Worm (Caenorhabditis elegans) whole organism, young adult: ENCODE data around the gene F54H12.2.
"Not testable (repeated sequence)": the region's sequence is repeated elsewhere in the genome, so short reads cannot be mapped to it uniquely, and the experiment has no call there.

Source experiments
- C06A6.2 ChIP-seq: fragments of 200-800 bp; sonication (Bioruptor generic); conservative IDR thresholded peaks from 2 replicates; pipeline ENCODE4 v1.3.6; 2022; ENCODE audit warnings: missing genetic modification characterization, missing compliant biosample characterization
- F22D6.2 ChIP-seq: sonication (generic microtip); optimal IDR thresholded peaks from 2 replicates; lab custom pipeline; 2016; ENCODE audit warnings: mild to moderate bottlenecking, missing genetic modification characterization, missing compliant biosample characterization
- F23B12.7 ChIP-seq: sonication (generic microtip); optimal IDR thresholded peaks from 2 replicates; lab custom pipeline; 2017; ENCODE audit warnings: missing genetic modification characterization, mild to moderate bottlenecking, missing compliant biosample characterization, antibody characterized with exemption, moderate library complexity; ENCODE audit not compliant: insufficient read depth
- F37B4.10 ChIP-seq: fragments of 200-800 bp; sonication (Bioruptor generic); IDR thresholded peaks from 2 replicates; pipeline ENCODE4 v1.3.6; 2022; ENCODE audit warnings: missing genetic modification characterization, missing compliant biosample characterization
- F57C9.4 ChIP-seq: sonication (generic microtip); optimal IDR thresholded peaks from 2 replicates; lab custom pipeline; 2017; ENCODE audit warnings: mild to moderate bottlenecking, missing genetic modification characterization, missing compliant biosample characterization
- K12H6.12 ChIP-seq: fragments of 200-800 bp; sonication (Bioruptor generic); optimal IDR thresholded peaks from 2 replicates; lab custom pipeline; 2018; ENCODE audit warnings: mild to moderate bottlenecking, missing genetic modification characterization, missing compliant biosample characterization
- T26A5.8 ChIP-seq: sonication (generic microtip); optimal IDR thresholded peaks from 2 replicates; lab custom pipeline; 2016; ENCODE audit warnings: missing genetic modification characterization, missing compliant biosample characterization
- Y53F4B.3 ChIP-seq: fragments of 200-800 bp; sonication (Bioruptor generic); IDR thresholded peaks from 2 replicates; pipeline ENCODE4 v1.3.6; 2022; ENCODE audit warnings: missing genetic modification reagents, missing genetic modification characterization, missing compliant biosample characterization
- Y56A3A.18 ChIP-seq: fragments of 200-800 bp; sonication (Bioruptor generic); IDR thresholded peaks from 2 replicates; pipeline ENCODE4 v1.3.6; 2022; ENCODE audit warnings: missing genetic modification reagents, missing genetic modification characterization, missing compliant biosample characterization
- Y79H2A.3 ChIP-seq: fragments of 200-800 bp; sonication (Bioruptor generic); conservative IDR thresholded peaks from 2 replicates; pipeline ENCODE4 v1.3.6; 2022; ENCODE audit warnings: missing genetic modification reagents, missing genetic modification characterization, missing compliant biosample characterization
- akir-1 ChIP-seq: fragments of 200-800 bp; sonication (Bioruptor generic); optimal IDR thresholded peaks from 2 replicates; lab custom pipeline; 2018; ENCODE audit warnings: mild to moderate bottlenecking, missing genetic modification characterization, moderate library complexity, missing compliant biosample characterization
- ama-1 ChIP-seq, 3 experiments: fragments of 150-350 bp in 1 of 3; sonication (generic microtip) in 2 of 3; optimal IDR thresholded peaks; 2 replicates each; lab custom pipeline; 2014 to 2018; ENCODE audit warnings: missing biosample characterization in 2 of 3, missing genetic modification characterization in 2 of 3, missing genetic modification reagents in 2 of 3
- aptf-3 ChIP-seq: fragments of 200-800 bp; sonication (Bioruptor generic); IDR thresholded peaks from 2 replicates; pipeline ENCODE4 v1.3.6; 2022; ENCODE audit warnings: missing genetic modification characterization, missing compliant biosample characterization
- atf-7 ChIP-seq: sonication (generic microtip); optimal IDR thresholded peaks from 2 replicates; lab custom pipeline; 2017; ENCODE audit warnings: mild to moderate bottlenecking, missing genetic modification characterization, missing compliant biosample characterization
- bed-1 ChIP-seq: fragments of 200-800 bp; sonication (Bioruptor generic); IDR thresholded peaks from 2 replicates; pipeline ENCODE4 v1.3.6; 2022; ENCODE audit warnings: missing genetic modification reagents, missing genetic modification characterization, missing compliant biosample characterization
- cebp-2 ChIP-seq: fragments of 200-800 bp; sonication (Bioruptor generic); IDR thresholded peaks from 2 replicates; pipeline ENCODE4 v1.3.6; 2022; ENCODE audit warnings: missing genetic modification characterization, missing compliant biosample characterization
- ceh-79 ChIP-seq: sonication (generic microtip); optimal IDR thresholded peaks from 2 replicates; lab custom pipeline; 2017; ENCODE audit warnings: mild to moderate bottlenecking, missing genetic modification characterization, missing compliant biosample characterization
- ceh-91 ChIP-seq: fragments of 200-800 bp; sonication (Bioruptor generic); IDR thresholded peaks from 2 replicates; pipeline ENCODE4 v1.3.6; 2022; ENCODE audit warnings: missing genetic modification reagents, missing genetic modification characterization, missing compliant biosample characterization
- die-1 ChIP-seq: sonication (generic microtip); optimal IDR thresholded peaks from 2 replicates; lab custom pipeline; 2016; ENCODE audit warnings: missing genotype, mild to moderate bottlenecking, missing genetic modification characterization, missing compliant biosample characterization
- dpff-1 ChIP-seq: sonication (generic microtip); optimal IDR thresholded peaks from 2 replicates; lab custom pipeline; 2017; ENCODE audit warnings: mild to moderate bottlenecking, missing genetic modification characterization, missing compliant biosample characterization
- ets-4 ChIP-seq: fragments of 200-800 bp; sonication (Bioruptor generic); optimal IDR thresholded peaks from 2 replicates; lab custom pipeline; 2018; ENCODE audit warnings: mild to moderate bottlenecking, missing genetic modification characterization, missing compliant biosample characterization
- hlh-12 ChIP-seq: sonication (generic microtip); optimal IDR thresholded peaks from 2 replicates; lab custom pipeline; 2016; ENCODE audit warnings: missing genetic modification characterization, missing compliant biosample characterization
- lag-1 ChIP-seq: fragments of 200-800 bp; sonication (Bioruptor generic); IDR thresholded peaks from 2 replicates; pipeline ENCODE4 v1.3.6; 2022; ENCODE audit warnings: missing genetic modification reagents, missing genetic modification characterization, missing compliant biosample characterization
- let-607 ChIP-seq, 2 experiments: fragments of 200-800 bp in 1 of 2; sonication (Bioruptor generic) in 1 of 2; sonication (generic microtip) in 1 of 2; optimal IDR thresholded peaks; 2 replicates each; lab custom pipeline; 2016 to 2018; ENCODE audit warnings: mild to moderate bottlenecking in 2 of 2, missing compliant biosample characterization in 2 of 2, missing genetic modification characterization in 2 of 2, moderate library complexity in 2 of 2, missing genotype in 1 of 2
- lin-40 ChIP-seq: sonication (generic microtip); optimal IDR thresholded peaks from 2 replicates; lab custom pipeline; 2016; ENCODE audit warnings: missing genetic modification characterization, mild to moderate bottlenecking, missing compliant biosample characterization, missing genotype, missing genetic modification reagents
- lin-54 ChIP-seq: fragments of 200-800 bp; sonication (Bioruptor generic); optimal IDR thresholded peaks from 2 replicates; lab custom pipeline; 2018; ENCODE audit warnings: mild to moderate bottlenecking, missing genetic modification characterization, missing compliant biosample characterization
- lsy-27 ChIP-seq: sonication (generic microtip); optimal IDR thresholded peaks from 2 replicates; lab custom pipeline; 2017; ENCODE audit warnings: missing genetic modification characterization, mild to moderate bottlenecking, missing compliant biosample characterization, antibody characterized with exemption, missing genotype, borderline replicate concordance; ENCODE audit not compliant: insufficient read depth
- mcd-1 ChIP-seq: fragments of 200-800 bp; sonication (Bioruptor generic); IDR thresholded peaks from 2 replicates; pipeline ENCODE4 v1.3.6; 2022; ENCODE audit warnings: missing genetic modification reagents, missing genetic modification characterization, missing compliant biosample characterization
- nfyb-1 ChIP-seq: fragments of 200-800 bp; sonication (Bioruptor generic); IDR thresholded peaks from 2 replicates; pipeline ENCODE4 v1.3.6; 2022; ENCODE audit warnings: missing genetic modification reagents, missing genetic modification characterization, missing compliant biosample characterization
- pbrm-1 ChIP-seq: fragments of 200-800 bp; sonication (Bioruptor generic); IDR thresholded peaks from 2 replicates; pipeline ENCODE4 v1.3.6; 2022; ENCODE audit warnings: missing genetic modification reagents, missing genetic modification characterization, missing compliant biosample characterization
- pha-4 ChIP-seq: fragments of 150-350 bp; sonication (generic microtip); optimal IDR thresholded peaks from 2 replicates; lab custom pipeline; 2014; ENCODE audit warnings: missing biosample characterization, missing genetic modification reagents, missing genetic modification characterization
- rpc-1 ChIP-seq, 2 experiments: fragments of 150-350 bp in 1 of 2; sonication (generic microtip) in 1 of 2; optimal IDR thresholded peaks; 2 replicates each; lab custom pipeline; 2014 to 2018; ENCODE audit warnings: missing biosample characterization in 1 of 2, missing genetic modification characterization in 1 of 2, missing genetic modification reagents in 1 of 2, missing genotype in 1 of 2
- sea-2 ChIP-seq: fragments of 200-800 bp; sonication (Bioruptor generic); IDR thresholded peaks from 2 replicates; pipeline ENCODE4 v1.3.6; 2022; ENCODE audit warnings: missing genetic modification characterization, missing compliant biosample characterization
- ztf-26 ChIP-seq: sonication (generic microtip); optimal IDR thresholded peaks from 2 replicates; lab custom pipeline; 2017; ENCODE audit warnings: missing genetic modification characterization, missing compliant biosample characterization

The F54H12.2 gene

DNA sequence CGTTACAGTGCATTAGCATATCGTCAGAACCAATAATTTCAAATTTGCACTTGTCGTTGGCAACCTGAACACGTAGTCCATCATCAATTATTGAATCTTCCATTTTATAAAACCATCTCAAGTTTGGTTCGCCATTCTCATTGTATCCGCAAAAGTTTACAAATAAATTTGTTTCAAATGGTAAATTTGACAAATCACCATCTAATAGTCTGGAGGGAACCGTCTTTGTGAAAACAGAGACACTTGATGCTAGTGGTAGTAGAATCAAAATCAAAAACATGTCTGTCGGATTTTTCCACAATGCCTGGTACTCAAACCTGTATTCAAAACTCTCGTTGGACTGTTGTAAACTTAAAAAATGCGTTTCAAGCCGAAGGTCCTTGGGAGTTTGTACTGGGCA lies at the start of gene F54H12.2:
Gene F54H12.2 (plus strand): TSS at position 301 of the 400 bp plus-strand sequence.
- TF ChIP-seq pbrm-1 (GFP tag; lab: Robert Waterston, UW); F23B12.7 (tag; lab: Kevin White, UChicago); Y53F4B.3: not testable (repeated sequence)

ce11 chrIII:7917667-7918066 lies 46.7 kb upstream of the F54H12.2 start, which contains the start of gene gly-3:
TSS of gene gly-3 (minus strand) at chrIII:7917767.
- TF ChIP-seq lsy-27 (tag; lab: Kevin White, UChicago) (no peak), hlh-12 (tag; lab: Kevin White, UChicago) (no peak), nfyb-1 (GFP tag; lab: Robert Waterston, UW) (no peak), rpc-1 (optimal IDR thresholded peaks at IDR 0.05; lab: Kevin White, UChicago) (no peak), rpc-1 (tag; optimal IDR thresholded peaks at IDR 0.05; lab: Kevin White, UChicago) (no peak), aptf-3 (GFP tag; lab: Robert Waterston, UW) (no peak)

ce11 chrIII:7919823-7920222 lies 44.6 kb upstream of the F54H12.2 start, which contains the start of gene C29E4.14:
TSS of gene C29E4.14 (plus strand) at chrIII:7920123.
- TF ChIP-seq T26A5.8 (tag; lab: Kevin White, UChicago) = no peak
- TF ChIP-seq F57C9.4 (tag; lab: Kevin White, UChicago) = no peak
- TF ChIP-seq aptf-3 (GFP tag; lab: Robert Waterston, UW) = no peak
- no peak for TF ChIP-seq die-1
- no peak for TF ChIP-seq sea-2 (GFP tag; lab: Robert Waterston, UW)
- TF ChIP-seq atf-7 (tag; lab: Kevin White, UChicago) = no peak
- TF ChIP-seq ceh-79 (tag; lab: Kevin White, UChicago) = no peak
- no peak for TF ChIP-seq F37B4.10 (GFP tag; lab: Robert Waterston, UW)
- TF ChIP-seq bed-1 = no peak
- no peak for TF ChIP-seq Y79H2A.3 (GFP tag; lab: Robert Waterston, UW)

ce11 chrIII:7922207-7922606 lies 42.2 kb upstream of the F54H12.2 start, which contains the start of gene C29E4.17:
TSS of gene C29E4.17 (plus strand) at chrIII:7922507.
- no peak for TF ChIP-seq F22D6.2 (tag; lab: Kevin White, UChicago)
- no peak for TF ChIP-seq ceh-91 (GFP tag; lab: Robert Waterston, UW)
- no peak for TF ChIP-seq pha-4 (tag; lab: Kevin White, UChicago)
- no peak for TF ChIP-seq mcd-1
- no peak for TF ChIP-seq C06A6.2 (GFP tag; lab: Robert Waterston, UW)

ce11 chrIII:7924821-7925220 lies 39.6 kb upstream of the F54H12.2 start, which contains the start of gene tag-250:
TSS of gene tag-250 (minus strand) at chrIII:7924921.
- no peak for TF ChIP-seq lin-54 (GFP tag; lab: Kevin White, UChicago)
- TF ChIP-seq lag-1 (GFP tag; lab: Robert Waterston, UW) = no peak
- no peak for TF ChIP-seq lsy-27 (tag; lab: Kevin White, UChicago)
- TF ChIP-seq ets-4 = no peak
- no peak for TF ChIP-seq F57C9.4 (tag; lab: Kevin White, UChicago)
- TF ChIP-seq K12H6.12 (tag; lab: Kevin White, UChicago) = no peak
- no peak for TF ChIP-seq ztf-26 (tag; lab: Kevin White, UChicago)
- TF ChIP-seq lin-40 (tag; lab: Kevin White, UChicago) = no peak
- TF ChIP-seq akir-1 = no peak
- TF ChIP-seq let-607 (tag; optimal IDR thresholded peaks at IDR 0.05; lab: Kevin White, UChicago) = no peak
- TF ChIP-seq Y56A3A.18 (GFP tag; lab: Robert Waterston, UW) = no peak
- no peak for TF ChIP-seq cebp-2 (GFP tag; lab: Robert Waterston, UW)
- no peak for TF ChIP-seq dpff-1 (tag; lab: Kevin White, UChicago)
- no peak for TF ChIP-seq ama-1 (optimal IDR thresholded peaks at IDR 0.05; lab: Kevin White, UChicago)
- no peak for TF ChIP-seq ama-1 (GFP tag; optimal IDR thresholded peaks at IDR 0.05; lab: Kevin White, UChicago)
- TF ChIP-seq, all 124 proteins: peak for 0
